Fruit fly (Drosophila melanogaster) whole organism, embryonic: ENCODE measurements around the gene CG13385.
A peak's percentile ranks its signal among the peaks of the same experiment; 100 is the strongest.

ENCODE experiments used
- CG10654 ChIP-seq: fragments of 200-800 bp; sonication (Bioruptor generic); optimal IDR thresholded peaks from 2 replicates; lab custom pipeline; 2016; ENCODE audit warnings: missing biosample characterization, missing genetic modification characterization
- CG11723 ChIP-seq: fragments of 200-800 bp; sonication (Bioruptor generic); optimal IDR thresholded peaks from 2 replicates; lab custom pipeline; 2017; ENCODE audit warnings: missing biosample characterization, mild to moderate bottlenecking, missing genetic modification characterization
- CG16779 ChIP-seq: fragments of 200-800 bp; sonication (Bioruptor generic); IDR thresholded peaks from 2 replicates; pipeline ENCODE4 v1.3.6; 2022; ENCODE audit warnings: missing biosample characterization, missing genetic modification characterization
- CG17328 ChIP-seq: fragments of 200-800 bp; sonication (Bioruptor generic); IDR thresholded peaks from 2 replicates; pipeline ENCODE4 v1.3.6; 2022; ENCODE audit warnings: missing biosample characterization, missing genetic modification characterization
- CG17802 ChIP-seq: fragments of 200-800 bp; sonication (Bioruptor generic); optimal IDR thresholded peaks from 2 replicates; lab custom pipeline; 2018; ENCODE audit warnings: missing biosample characterization, mild to moderate bottlenecking, missing genetic modification characterization, moderate library complexity
- CG1832 ChIP-seq: fragments of 200-800 bp; sonication (Bioruptor generic); optimal IDR thresholded peaks from 2 replicates; lab custom pipeline; 2017; ENCODE audit warnings: missing biosample characterization, mild to moderate bottlenecking, missing genetic modification characterization, inconsistent platforms
- CG18764 ChIP-seq: fragments of 200-800 bp; sonication (Bioruptor generic); optimal IDR thresholded peaks from 3 replicates; lab custom pipeline; 2016; ENCODE audit warnings: missing biosample characterization, missing genetic modification characterization
- CG2889 ChIP-seq: fragments of 200-800 bp; sonication (Bioruptor generic); IDR thresholded peaks from 3 replicates; pipeline ENCODE4 v1.3.6; 2022; ENCODE audit warnings: missing biosample characterization, missing genetic modification characterization
- CG3847 ChIP-seq: fragments of 200-800 bp; sonication (Bioruptor generic); IDR thresholded peaks from 2 replicates; pipeline ENCODE4 v1.3.6; 2022; ENCODE audit warnings: missing biosample characterization, missing genetic modification characterization
- CG3995 ChIP-seq: fragments of 200-800 bp; sonication (Bioruptor generic); optimal IDR thresholded peaks from 3 replicates; lab custom pipeline; 2016; ENCODE audit warnings: missing biosample characterization, missing genetic modification characterization
- CG5953 ChIP-seq: fragments of 200-800 bp; sonication (Bioruptor generic); IDR thresholded peaks from 2 replicates; pipeline ENCODE4 v1.3.6; 2022; ENCODE audit warnings: missing biosample characterization, missing genetic modification characterization
- CG6791 ChIP-seq: fragments of 200-800 bp; sonication (Bioruptor generic); IDR thresholded peaks from 3 replicates; pipeline ENCODE4 v1.3.6; 2022; ENCODE audit warnings: missing biosample characterization, missing genetic modification characterization; ENCODE audit not compliant: partially characterized antibody
- CG7357 ChIP-seq: fragments of 200-800 bp; sonication (Bioruptor generic); IDR thresholded peaks from 3 replicates; pipeline ENCODE4 v1.3.6; 2022; ENCODE audit warnings: missing biosample characterization, missing genetic modification characterization
- CG7556 ChIP-seq: fragments of 200-800 bp; sonication (Bioruptor generic); optimal IDR thresholded peaks from 2 replicates; lab custom pipeline; 2017; ENCODE audit warnings: missing biosample characterization, mild to moderate bottlenecking, missing genetic modification characterization
- CG8359 ChIP-seq: fragments of 200-800 bp; sonication (Bioruptor generic); optimal IDR thresholded peaks from 2 replicates; lab custom pipeline; 2017; ENCODE audit warnings: missing biosample characterization, mild to moderate bottlenecking, missing genetic modification characterization, borderline replicate concordance
- CG9609 ChIP-seq: fragments of 200-800 bp; sonication (Bioruptor generic); optimal IDR thresholded peaks from 3 replicates; lab custom pipeline; 2016; ENCODE audit warnings: missing biosample characterization, missing genetic modification characterization
- Dll ChIP-seq: fragments of 200-800 bp; sonication (Bioruptor generic); IDR thresholded peaks from 4 replicates; pipeline ENCODE4 v1.3.6; 2022; ENCODE audit warnings: missing biosample characterization, missing genetic modification characterization; ENCODE audit not compliant: partially characterized antibody
- E2f2 ChIP-seq: fragments of 200-800 bp; sonication (Bioruptor generic); IDR thresholded peaks from 2 replicates; pipeline ENCODE4 v1.3.6; 2022; ENCODE audit warnings: missing biosample characterization, missing genetic modification characterization
- Eip74EF ChIP-seq, 2 experiments: fragments of 200-800 bp in 1 of 2; fragments of >200 bp in 1 of 2; sonication (Bioruptor generic) in 1 of 2; optimal IDR thresholded peaks; 2 replicates each; lab custom pipeline; 2017 to 2019; ENCODE audit warnings: missing biosample characterization in 2 of 2, missing genetic modification characterization in 2 of 2, mild to moderate bottlenecking in 1 of 2, moderate library complexity in 1 of 2
- Fer3 ChIP-seq: fragments of 200-800 bp; sonication (Bioruptor generic); optimal IDR thresholded peaks from 2 replicates; lab custom pipeline; 2018; ENCODE audit warnings: missing biosample characterization, mild to moderate bottlenecking, missing genetic modification characterization, moderate library complexity
- Gsc ChIP-seq: fragments of 200-800 bp; sonication (Bioruptor generic); IDR thresholded peaks from 2 replicates; pipeline ENCODE4 v1.3.6; 2022; ENCODE audit warnings: missing biosample characterization, missing genetic modification characterization
- Gug ChIP-seq: fragments of 200-800 bp; sonication (Bioruptor generic); IDR thresholded peaks from 4 replicates; pipeline ENCODE4 v1.3.6; 2022; ENCODE audit warnings: missing biosample characterization, missing genetic modification characterization
- Hr3 ChIP-seq: fragments of 200-800 bp; sonication (Bioruptor generic); optimal IDR thresholded peaks from 3 replicates; lab custom pipeline; 2016; ENCODE audit warnings: missing biosample characterization, missing genetic modification characterization
- Hr51 ChIP-seq, 2 experiments: fragments of 200-800 bp; sonication (Bioruptor generic); optimal IDR thresholded peaks; 2 replicates in 1 of 2; 3 replicates in 1 of 2; lab custom pipeline; 2016 to 2018; ENCODE audit warnings: missing biosample characterization in 2 of 2, missing genetic modification characterization in 2 of 2, mild to moderate bottlenecking in 1 of 2, moderate library complexity in 1 of 2
- Lpt ChIP-seq: fragments of >200 bp; optimal IDR thresholded peaks from 2 replicates; lab custom pipeline; 2018; ENCODE audit warnings: missing biosample characterization, missing genetic modification characterization
- Max ChIP-seq: fragments of 200-800 bp; sonication (Bioruptor generic); optimal IDR thresholded peaks from 2 replicates; lab custom pipeline; 2016; ENCODE audit warnings: missing biosample characterization, mild to moderate bottlenecking, missing genetic modification characterization
- Nf-YA ChIP-seq: fragments of 200-800 bp; sonication (Bioruptor generic); IDR thresholded peaks from 2 replicates; pipeline ENCODE4 v1.3.6; 2022; ENCODE audit warnings: missing biosample characterization, missing genetic modification characterization
- PHDP ChIP-seq: fragments of 200-800 bp; sonication (Bioruptor generic); optimal IDR thresholded peaks from 3 replicates; lab custom pipeline; 2018; ENCODE audit warnings: missing biosample characterization, mild to moderate bottlenecking, missing genetic modification characterization, moderate library complexity
- Scr ChIP-seq: fragments of 200-800 bp; sonication (Bioruptor generic); IDR thresholded peaks from 2 replicates; pipeline ENCODE4 v1.3.6; 2022; ENCODE audit warnings: missing biosample characterization, missing genetic modification characterization; ENCODE audit not compliant: partially characterized antibody
- Six4 ChIP-seq: fragments of 200-800 bp; sonication (Bioruptor generic); optimal IDR thresholded peaks from 2 replicates; lab custom pipeline; 2016; ENCODE audit warnings: missing biosample characterization, missing genetic modification characterization
- Sox100B ChIP-seq: fragments of 200-800 bp; sonication (Bioruptor generic); optimal IDR thresholded peaks from 3 replicates; lab custom pipeline; 2018; ENCODE audit warnings: missing biosample characterization, mild to moderate bottlenecking, missing genetic modification characterization
- ato ChIP-seq: fragments of 200-800 bp; sonication (Bioruptor generic); IDR thresholded peaks from 2 replicates; pipeline ENCODE4 v1.3.6; 2022; ENCODE audit warnings: missing biosample characterization, missing genetic modification characterization; ENCODE audit not compliant: partially characterized antibody
- chinmo ChIP-seq: fragments of 200-800 bp; sonication (Bioruptor generic); IDR thresholded peaks from 4 replicates; pipeline ENCODE4 v1.3.6; 2022; ENCODE audit warnings: missing biosample characterization, missing genetic modification characterization; ENCODE audit not compliant: partially characterized antibody
- crc ChIP-seq: fragments of 200-800 bp; sonication (Bioruptor generic); optimal IDR thresholded peaks from 2 replicates; lab custom pipeline; 2016; ENCODE audit warnings: missing biosample characterization, missing genetic modification characterization
- disco-r ChIP-seq: fragments of 200-800 bp; sonication (Bioruptor generic); optimal IDR thresholded peaks from 2 replicates; lab custom pipeline; 2016; ENCODE audit warnings: missing biosample characterization, missing genetic modification characterization
- fd102C ChIP-seq: fragments of 200-800 bp; sonication (Bioruptor generic); optimal IDR thresholded peaks from 2 replicates; lab custom pipeline; 2018; ENCODE audit warnings: missing biosample characterization, mild to moderate bottlenecking, missing genetic modification characterization, moderate library complexity
- gfzf ChIP-seq: fragments of 200-800 bp; sonication (Bioruptor generic); optimal IDR thresholded peaks from 2 replicates; lab custom pipeline; 2016; ENCODE audit warnings: missing biosample characterization, mild to moderate bottlenecking, missing genetic modification characterization, moderate library complexity
- hth ChIP-seq: fragments of >200 bp; optimal IDR thresholded peaks from 2 replicates; lab custom pipeline; 2017; ENCODE audit warnings: inconsistent platforms
- ind ChIP-seq: fragments of 200-800 bp; sonication (Bioruptor generic); optimal IDR thresholded peaks from 3 replicates; lab custom pipeline; 2016; ENCODE audit warnings: missing biosample characterization, missing genetic modification characterization
- jigr1 ChIP-seq: fragments of 200-800 bp; sonication (Bioruptor generic); IDR thresholded peaks from 3 replicates; pipeline ENCODE4 v1.3.6; 2022; ENCODE audit warnings: missing biosample characterization, missing genetic modification characterization
- mirr ChIP-seq: fragments of 200-800 bp; sonication (Bioruptor generic); optimal IDR thresholded peaks from 3 replicates; lab custom pipeline; 2018; ENCODE audit warnings: missing biosample characterization, mild to moderate bottlenecking, missing genetic modification characterization
- oc ChIP-seq: fragments of 200-800 bp; sonication (Bioruptor generic); optimal IDR thresholded peaks from 2 replicates; lab custom pipeline; 2018; ENCODE audit warnings: missing biosample characterization, mild to moderate bottlenecking, missing genetic modification characterization, moderate library complexity
- phol ChIP-seq: fragments of 200-800 bp; sonication (Bioruptor generic); optimal IDR thresholded peaks from 3 replicates; lab custom pipeline; 2018; ENCODE audit warnings: missing biosample characterization, mild to moderate bottlenecking, missing genetic modification characterization, moderate library complexity
- pita ChIP-seq: fragments of 200-800 bp; sonication (Bioruptor generic); optimal IDR thresholded peaks from 2 replicates; lab custom pipeline; 2017; ENCODE audit warnings: missing biosample characterization, mild to moderate bottlenecking, missing genetic modification characterization
- sd ChIP-seq: fragments of 200-800 bp; sonication (Bioruptor generic); optimal IDR thresholded peaks from 3 replicates; lab custom pipeline; 2018; ENCODE audit warnings: missing biosample characterization, mild to moderate bottlenecking, missing genetic modification characterization, moderate library complexity
- shn ChIP-seq: fragments of 200-800 bp; sonication (Bioruptor generic); optimal IDR thresholded peaks from 3 replicates; lab custom pipeline; 2016; ENCODE audit warnings: missing biosample characterization, missing genetic modification characterization
- sna ChIP-seq: fragments of 200-800 bp; sonication (Bioruptor generic); IDR thresholded peaks from 2 replicates; pipeline ENCODE4 v1.3.6; 2022; ENCODE audit warnings: missing biosample characterization, missing genetic modification characterization; ENCODE audit not compliant: partially characterized antibody
- tin ChIP-seq: fragments of 200-800 bp; sonication (Bioruptor generic); optimal IDR thresholded peaks from 3 replicates; lab custom pipeline; 2016; ENCODE audit warnings: missing biosample characterization, missing genetic modification characterization
- toy ChIP-seq: fragments of 200-800 bp; sonication (Bioruptor generic); IDR thresholded peaks from 2 replicates; pipeline ENCODE4 v1.3.6; 2022; ENCODE audit warnings: missing biosample characterization, missing genetic modification characterization
- zfh2 ChIP-seq: fragments of 200-800 bp; sonication (Bioruptor generic); optimal IDR thresholded peaks from 2 replicates; lab custom pipeline; 2016; ENCODE audit warnings: missing biosample characterization, missing genetic modification characterization

Gene CG13385

DNA sequence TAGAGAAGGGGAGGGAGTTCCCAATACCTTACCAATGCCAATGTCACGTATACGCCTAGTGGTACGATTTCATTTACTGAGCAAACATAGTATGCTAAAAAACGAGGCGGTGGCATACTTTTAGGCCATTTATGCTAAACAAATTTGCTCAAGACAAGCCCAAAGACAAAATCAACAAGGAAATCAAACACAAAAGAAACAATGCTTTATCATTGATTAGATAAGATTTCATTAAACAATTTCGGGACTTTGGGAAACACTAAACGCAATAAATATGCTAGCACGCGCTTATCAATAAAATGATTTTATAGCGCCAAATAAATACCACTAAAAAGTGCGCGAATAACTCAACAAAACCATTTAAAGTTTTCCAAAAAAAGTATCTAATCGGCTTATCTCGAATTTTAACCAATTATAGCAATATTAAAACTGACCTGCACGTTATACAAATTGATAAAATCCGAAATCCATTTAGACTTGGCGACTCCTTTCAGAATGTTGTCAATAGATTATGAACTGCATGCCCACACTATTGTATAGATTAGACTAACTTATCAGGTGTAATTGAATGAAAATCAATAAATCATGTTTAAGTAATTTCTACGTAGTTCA is 45.8 kb upstream of the CG13385 start (continued):
- no peak for TF ChIP-seq CG7357 (GFP tag; lab: Robert Waterston, UW)
- TF ChIP-seq Eip74EF (GFP tag; optimal IDR thresholded peaks at IDR 0.05; lab: Kevin White, UChicago): peak in 1 of 2 experiments; percentile 23
- no peak for TF ChIP-seq Dll
- no peak for TF ChIP-seq CG3995 (GFP tag; lab: Kevin White, UChicago)
- TF ChIP-seq CG16779 (GFP tag; lab: Robert Waterston, UW): no peak
- no peak for TF ChIP-seq Nf-YA
- peak; percentile 73 for TF ChIP-seq mirr (GFP tag; lab: Kevin White, UChicago)
- no peak for TF ChIP-seq fd102C (GFP tag; lab: Kevin White, UChicago)
- TF ChIP-seq jigr1 (GFP tag; lab: Robert Waterston, UW): no peak
- TF ChIP-seq Scr (GFP tag; lab: Robert Waterston, UW): no peak
- no peak for TF ChIP-seq tin (GFP tag; lab: Kevin White, UChicago)
- no peak for TF ChIP-seq disco-r (GFP tag; lab: Kevin White, UChicago)
- no peak for TF ChIP-seq CG2889 (GFP tag; lab: Robert Waterston, UW)
- no peak for TF ChIP-seq hth
- TF ChIP-seq Hr51 (GFP tag; optimal IDR thresholded peaks at IDR 0.05; lab: Kevin White, UChicago): peak in 1 of 2 experiments; percentile 26
- no peak for TF ChIP-seq shn
- no peak for TF ChIP-seq CG17328 (GFP tag; lab: Robert Waterston, UW)
- no peak for TF ChIP-seq zfh2 (GFP tag; lab: Kevin White, UChicago)
- no peak for TF ChIP-seq CG8359
- no peak for TF ChIP-seq oc
- no peak for TF ChIP-seq CG7556
- TF ChIP-seq CG5953 (GFP tag; lab: Robert Waterston, UW): no peak
- no peak for TF ChIP-seq gfzf
- TF ChIP-seq CG18764 (GFP tag; lab: Kevin White, UChicago): no peak
- TF ChIP-seq E2f2 (GFP tag; lab: Robert Waterston, UW): no peak; the same call in 1 of the 2 replicates
- no peak for TF ChIP-seq CG6791
- peak; percentile 95 for TF ChIP-seq sd (tag; lab: Kevin White, UChicago)
- no peak for TF ChIP-seq Lpt (GFP tag; lab: Kevin White, UChicago)
- no peak for TF ChIP-seq CG11723 (GFP tag; lab: Kevin White, UChicago)
- no peak for TF ChIP-seq ato (GFP tag; lab: Robert Waterston, UW)
- no peak for TF ChIP-seq Six4 (GFP tag; lab: Kevin White, UChicago)
- TF ChIP-seq chinmo (GFP tag; lab: Robert Waterston, UW): no peak
- no peak for TF ChIP-seq ind (GFP tag; lab: Kevin White, UChicago)
- TF ChIP-seq pita (GFP tag; lab: Kevin White, UChicago): no peak
- TF ChIP-seq Sox100B: peak; percentile 8
- no peak for TF ChIP-seq Gsc
- TF ChIP-seq Gug (GFP tag; lab: Robert Waterston, UW): no peak
- no peak for TF ChIP-seq sna (GFP tag; lab: Robert Waterston, UW)
- TF ChIP-seq crc: no peak
- TF ChIP-seq Max (GFP tag; lab: Kevin White, UChicago): no peak
- TF ChIP-seq CG9609: no peak
- peak; percentile 69 for TF ChIP-seq PHDP (tag; lab: Kevin White, UChicago)
- peak; percentile 54 for TF ChIP-seq Fer3 (tag; lab: Kevin White, UChicago)
- no peak for TF ChIP-seq CG10654 (GFP tag; lab: Kevin White, UChicago)
- TF ChIP-seq CG17802 (tag; lab: Kevin White, UChicago): no peak
- TF ChIP-seq Hr3 (GFP tag; lab: Kevin White, UChicago): no peak
- no peak for TF ChIP-seq CG3847 (GFP tag; lab: Robert Waterston, UW)
- TF ChIP-seq toy (GFP tag; lab: Robert Waterston, UW): no peak
- TF ChIP-seq phol (tag; lab: Kevin White, UChicago): no peak
- no peak for TF ChIP-seq CG1832
